Worm (Caenorhabditis elegans) whole organism, young adult: ENCODE data around the gene szy-2.

Experiments used
- B0019.2 ChIP-seq: fragments of 200-800 bp; sonication (Bioruptor generic); conservative IDR thresholded peaks from 2 replicates; pipeline ENCODE4 v1.3.6; 2022; ENCODE audit warnings: missing genetic modification reagents, missing genetic modification characterization, missing compliant biosample characterization
- B0261.1 ChIP-seq: sonication (generic microtip); optimal IDR thresholded peaks from 2 replicates; lab custom pipeline; 2016; ENCODE audit warnings: mild to moderate bottlenecking, missing genetic modification characterization, moderate library complexity, missing compliant biosample characterization
- T26A5.8 ChIP-seq: sonication (generic microtip); optimal IDR thresholded peaks from 2 replicates; lab custom pipeline; 2016; ENCODE audit warnings: missing genetic modification characterization, missing compliant biosample characterization
- Y95B8A.8 ChIP-seq: fragments of 200-800 bp; sonication (Bioruptor generic); IDR thresholded peaks from 2 replicates; pipeline ENCODE4 v1.3.6; 2022; ENCODE audit warnings: missing genetic modification reagents, missing genetic modification characterization, missing compliant biosample characterization
- lin-54 ChIP-seq: fragments of 200-800 bp; sonication (Bioruptor generic); optimal IDR thresholded peaks from 2 replicates; lab custom pipeline; 2018; ENCODE audit warnings: mild to moderate bottlenecking, missing genetic modification characterization, missing compliant biosample characterization
- madf-10 ChIP-seq: sonication (generic microtip); optimal IDR thresholded peaks from 2 replicates; lab custom pipeline; 2016; ENCODE audit warnings: mild to moderate bottlenecking, missing genetic modification characterization, missing compliant biosample characterization
- sea-2 ChIP-seq: fragments of 200-800 bp; sonication (Bioruptor generic); IDR thresholded peaks from 2 replicates; pipeline ENCODE4 v1.3.6; 2022; ENCODE audit warnings: missing genetic modification characterization, missing compliant biosample characterization
- ztf-26 ChIP-seq: sonication (generic microtip); optimal IDR thresholded peaks from 2 replicates; lab custom pipeline; 2017; ENCODE audit warnings: missing genetic modification characterization, missing compliant biosample characterization

ce11 chrIII:5343555-5343954 lies 27.5 kb downstream of the szy-2 start:
- TF ChIP-seq lin-54 (GFP tag; lab: Kevin White, UChicago) (no peak), Y95B8A.8 (GFP tag; lab: Robert Waterston, UW) (no peak), B0019.2 (GFP tag; lab: Robert Waterston, UW) (no peak), sea-2 (no peak), T26A5.8 (no peak), madf-10 (tag; lab: Kevin White, UChicago) (no peak), B0261.1 (tag; lab: Kevin White, UChicago) (no peak), ztf-26 (tag; lab: Kevin White, UChicago) (no peak)
